Worm (Caenorhabditis elegans): ENCODE data around the gene rgs-4.

- TF ChIP-seq sptf-1 (tag; optimal IDR thresholded peaks at IDR 0.05), result no peak
- no peak for TF ChIP-seq lir-3 (tag; optimal IDR thresholded peaks at IDR 0.05; ENCODE audit: poor library complexity)
- no peak for TF ChIP-seq snu-23 (GFP tag; optimal IDR thresholded peaks at IDR 0.05)
- TF ChIP-seq hlh-4 (tag; optimal IDR thresholded peaks at IDR 0.05), result no peak
- no peak for TF ChIP-seq aly-2 (tag; optimal IDR thresholded peaks at IDR 0.05)
- no peak for TF ChIP-seq mef-2 (tag; optimal IDR thresholded peaks at IDR 0.05)
- TF ChIP-seq lin-14 (GFP tag; optimal IDR thresholded peaks at IDR 0.05), result no peak
- no peak for TF ChIP-seq blmp-1 (tag; optimal IDR thresholded peaks at IDR 0.05)
- TF ChIP-seq lsy-2 (tag; optimal IDR thresholded peaks at IDR 0.05), result no peak
- TF ChIP-seq alr-1 (tag; optimal IDR thresholded peaks at IDR 0.05; ENCODE audit: borderline replicate concordance), result no peak
- TF ChIP-seq skn-1 (tag; optimal IDR thresholded peaks at IDR 0.05), result no peak
- TF ChIP-seq lin-35 (GFP tag; optimal IDR thresholded peaks at IDR 0.05), result no peak
- TF ChIP-seq nhr-71 (tag; optimal IDR thresholded peaks at IDR 0.05), result no peak
These were observed 23.1 kb downstream of the rgs-4 start, which contains the start of gene Y38E10A.22 for ce11 chrII:12677710-12677974.
